Worm (Caenorhabditis elegans): ENCODE measurements around the gene spe-26.
A peak's percentile ranks its signal among the peaks of the same experiment; 100 is the strongest.

spe-26 gene

ce11 chrIV:10417781-10418180, 26.1 kb upstream of the spe-26 start, which contains the start of gene F13B12.6:
Gene F13B12.6 (minus strand): TSS chrIV:10417881.
- no peak for TF ChIP-seq C04F5.9 (tag; optimal IDR thresholded peaks at IDR 0.05)
- TF ChIP-seq tbx-2 (tag; optimal IDR thresholded peaks at IDR 0.05) = no peak
- no peak for TF ChIP-seq aly-2 (tag; optimal IDR thresholded peaks at IDR 0.05)
- TF ChIP-seq rnt-1 (tag; optimal IDR thresholded peaks at IDR 0.05) = no peak
- no peak for TF ChIP-seq nhr-20 (tag; optimal IDR thresholded peaks at IDR 0.05)
- no peak for TF ChIP-seq ceh-82 (tag; optimal IDR thresholded peaks at IDR 0.05)
- TF ChIP-seq sox-4 (tag; optimal IDR thresholded peaks at IDR 0.05) = no peak
- TF ChIP-seq fos-1 (tag; optimal IDR thresholded peaks at IDR 0.05) = no peak
- TF ChIP-seq ets-5 (GFP tag; IDR thresholded peaks at IDR 0.05) = no peak
- no peak for TF ChIP-seq ztf-11 (tag; optimal IDR thresholded peaks at IDR 0.05)
- TF ChIP-seq elt-3 (tag; optimal IDR thresholded peaks at IDR 0.05) = no peak
- TF ChIP-seq grh-1 (GFP tag; IDR thresholded peaks at IDR 0.05) = no peak

ce11 chrIV:10413828-10414227, 22.1 kb upstream of the spe-26 start, which contains the start of gene R10H10.7:
Gene R10H10.7 (minus strand): TSS chrIV:10413928.
- TF ChIP-seq nhr-85 (tag) (peak; percentile 17), C34B4.2 (tag; optimal IDR thresholded peaks at IDR 0.05) (no peak), grh-1 (GFP tag; IDR thresholded peaks at IDR 0.05) (no peak), pax-3 (tag; optimal IDR thresholded peaks at IDR 0.05) (no peak), unc-86 (tag; optimal IDR thresholded peaks at IDR 0.05) (no peak), nhr-28 (tag; optimal IDR thresholded peaks at IDR 0.05) (no peak), hpl-2 (GFP tag; optimal IDR thresholded peaks at IDR 0.05) (no peak), aha-1 (tag; optimal IDR thresholded peaks at IDR 0.05) (no peak)

DNA sequence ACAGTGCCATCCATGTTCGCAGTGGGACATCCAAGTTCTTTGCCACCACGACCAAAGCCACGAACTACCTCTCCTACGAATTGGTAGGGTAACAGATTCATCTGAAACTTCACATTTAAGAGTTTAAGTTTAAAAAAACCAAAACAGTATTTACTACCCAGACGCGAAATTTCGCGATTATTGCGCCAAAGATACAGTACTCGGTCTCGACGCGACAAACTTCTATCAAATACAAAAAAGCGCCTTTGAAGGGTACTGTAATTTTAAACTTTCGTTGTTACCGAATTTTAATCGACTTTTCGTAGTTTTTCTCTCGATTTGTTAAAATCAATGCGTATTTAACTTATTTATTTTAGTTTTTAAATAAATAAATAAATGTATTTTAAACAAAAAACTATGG, 17.6 kb upstream of the spe-26 start, which contains the start of gene rfk-1:
Gene rfk-1 (minus strand): TSS at position 101 of the 400 bp plus-strand sequence.
- TF ChIP-seq ceh-63 (GFP tag; optimal IDR thresholded peaks at IDR 0.05) (no peak), unc-86 (tag; optimal IDR thresholded peaks at IDR 0.05) (no peak), C04F5.9 (tag; optimal IDR thresholded peaks at IDR 0.05) (no peak), nhr-28 (tag; optimal IDR thresholded peaks at IDR 0.05) (no peak)

- TF ChIP-seq unc-86 (tag; optimal IDR thresholded peaks at IDR 0.05) (peak; percentile 84), fkh-8 (tag; optimal IDR thresholded peaks at IDR 0.05) (peak; percentile 88), efl-1 (optimal IDR thresholded peaks at IDR 0.05) (peak; percentile 49 to 73), efl-1 (GFP tag; optimal IDR thresholded peaks at IDR 0.05 in 1 of 2) (peak; percentile 4 to 10), mep-1 (tag; optimal IDR thresholded peaks at IDR 0.05) (peak; percentile 32), fos-1 (tag; optimal IDR thresholded peaks at IDR 0.05) (peak; percentile 27), unc-98 (GFP tag; IDR thresholded peaks at IDR 0.05) (no peak), xbp-1 (tag; optimal IDR thresholded peaks at IDR 0.05) (peak; percentile 46), tbx-2 (tag; optimal IDR thresholded peaks at IDR 0.05) (peak; percentile 86), rnt-1 (tag; optimal IDR thresholded peaks at IDR 0.05) (peak; percentile 45), zag-1 (tag; optimal IDR thresholded peaks at IDR 0.05) (peak; percentile 76), mdl-1 (tag; optimal IDR thresholded peaks at IDR 0.05) (peak in 1 of 2 experiments; percentile 49), lin-13 (GFP tag; optimal IDR thresholded peaks at IDR 0.05) (no peak), nhr-19 (GFP tag; conservative IDR thresholded peaks at IDR 0.05) (peak; percentile 39), lsy-2 (tag; optimal IDR thresholded peaks at IDR 0.05) (peak; percentile 46 to 73), C34B4.2 (tag; optimal IDR thresholded peaks at IDR 0.05) (no peak), pax-3 (tag; optimal IDR thresholded peaks at IDR 0.05) (peak; percentile 71), fkh-10 (GFP tag; optimal IDR thresholded peaks at IDR 0.05) (peak; percentile 93), jun-1 (tag; optimal IDR thresholded peaks at IDR 0.05) (peak; percentile 49), nhr-47 (tag; optimal IDR thresholded peaks at IDR 0.05) (peak; percentile 81), isw-1 (GFP tag; IDR thresholded peaks at IDR 0.05) (peak; percentile 61), skn-1 (tag; optimal IDR thresholded peaks at IDR 0.05) (no peak), lin-35 (GFP tag; optimal IDR thresholded peaks at IDR 0.05) (peak in 1 of 2 experiments; percentile 42), egl-27 (tag; optimal IDR thresholded peaks at IDR 0.05) (peak in 1 of 2 experiments; percentile 39), dsc-1 (tag; optimal IDR thresholded peaks at IDR 0.05) (peak; percentile 74), snu-23 (GFP tag; optimal IDR thresholded peaks at IDR 0.05) (peak; percentile 73), unc-130 (tag; optimal IDR thresholded peaks at IDR 0.05) (no peak), ets-5 (GFP tag; IDR thresholded peaks at IDR 0.05) (no peak), irx-1 (tag; optimal IDR thresholded peaks at IDR 0.05) (peak; percentile 28), ceh-8 (GFP tag; optimal IDR thresholded peaks at IDR 0.05) (peak; percentile 73), ztf-11 (tag; optimal IDR thresholded peaks at IDR 0.05) (peak in 1 of 2 experiments; percentile 37), ceh-82 (tag; optimal IDR thresholded peaks at IDR 0.05) (peak in 2 of 3 experiments; percentile 54 to 65), nhr-85 (tag) (no peak)
Measured at ce11 chrIV:10403193-10404058, 11.7 kb upstream of the spe-26 start, which contains the start of gene gpa-7. Gene gpa-7 (plus strand): TSS chrIV:10404008.
